Fruit fly (Drosophila melanogaster) whole organism, embryonic: ENCODE results near the gene Rnb.

ENCODE experiments used
- CG11560 ChIP-seq: fragments of 200-800 bp; sonication (Bioruptor generic); IDR thresholded peaks from 3 replicates; pipeline ENCODE4 v1.3.6; 2022; ENCODE audit warnings: missing biosample characterization, missing genetic modification characterization
- CG12236 ChIP-seq: fragments of 200-800 bp; sonication (Bioruptor generic); optimal IDR thresholded peaks from 2 replicates; lab custom pipeline; 2016; ENCODE audit warnings: missing biosample characterization, missing genetic modification characterization
- CG13287 ChIP-seq: fragments of 200-800 bp; sonication (Bioruptor generic); IDR thresholded peaks from 2 replicates; pipeline ENCODE4 v1.3.6; 2022; ENCODE audit warnings: missing biosample characterization, missing genetic modification characterization; ENCODE audit not compliant: partially characterized antibody
- CG13624 ChIP-seq: fragments of 200-800 bp; sonication (Bioruptor generic); optimal IDR thresholded peaks from 2 replicates; lab custom pipeline; 2016; ENCODE audit warnings: missing biosample characterization, missing genetic modification characterization
- CG14860 ChIP-seq: fragments of 200-800 bp; sonication (Bioruptor generic); IDR thresholded peaks from 3 replicates; pipeline ENCODE4 v1.3.6; 2022; ENCODE audit warnings: missing biosample characterization, missing genetic modification characterization; ENCODE audit not compliant: partially characterized antibody
- CG15011 ChIP-seq: fragments of 200-800 bp; sonication (Bioruptor generic); optimal IDR thresholded peaks from 3 replicates; lab custom pipeline; 2018; ENCODE audit warnings: missing biosample characterization, mild to moderate bottlenecking, missing genetic modification characterization
- CG15479 ChIP-seq: fragments of 200-800 bp; sonication (Bioruptor generic); optimal IDR thresholded peaks from 3 replicates; lab custom pipeline; 2019; ENCODE audit warnings: missing biosample characterization, mild to moderate bottlenecking, missing genetic modification characterization, moderate library complexity
- CG17361 ChIP-seq: fragments of 200-800 bp; sonication (Bioruptor generic); IDR thresholded peaks from 3 replicates; pipeline ENCODE4 v1.3.6; 2022; ENCODE audit warnings: missing biosample characterization, missing genetic modification characterization
- CG17612 ChIP-seq: fragments of 200-800 bp; sonication (Bioruptor generic); IDR thresholded peaks from 2 replicates; pipeline ENCODE4 v1.3.6; 2022; ENCODE audit warnings: missing biosample characterization, missing genetic modification characterization
- CG18011 ChIP-seq: fragments of 200-800 bp; sonication (Bioruptor generic); optimal IDR thresholded peaks from 2 replicates; lab custom pipeline; 2017; ENCODE audit warnings: missing biosample characterization, missing genetic modification characterization, mild to moderate bottlenecking, moderate library complexity, missing genotype
- CG2129 ChIP-seq: fragments of 200-800 bp; sonication (Bioruptor generic); IDR thresholded peaks from 2 replicates; pipeline ENCODE4 v1.3.6; 2022; ENCODE audit warnings: missing biosample characterization, missing genetic modification characterization; ENCODE audit not compliant: partially characterized antibody
- CG2199 ChIP-seq: fragments of 200-800 bp; sonication (Bioruptor generic); IDR thresholded peaks from 3 replicates; pipeline ENCODE4 v1.3.6; 2022; ENCODE audit warnings: missing biosample characterization, missing genetic modification characterization
- CG34224 ChIP-seq: fragments of 200-800 bp; sonication (Bioruptor generic); IDR thresholded peaks from 3 replicates; pipeline ENCODE4 v1.3.6; 2022; ENCODE audit warnings: missing biosample characterization, missing genetic modification characterization; ENCODE audit not compliant: partially characterized antibody
- CG3847 ChIP-seq: fragments of 200-800 bp; sonication (Bioruptor generic); IDR thresholded peaks from 2 replicates; pipeline ENCODE4 v1.3.6; 2022; ENCODE audit warnings: missing biosample characterization, missing genetic modification characterization
- CG42726 ChIP-seq: fragments of 200-800 bp; sonication (Bioruptor generic); IDR thresholded peaks from 2 replicates; pipeline ENCODE4 v1.3.6; 2022; ENCODE audit warnings: missing biosample characterization, missing genetic modification characterization; ENCODE audit not compliant: partially characterized antibody
- CG4360 ChIP-seq: fragments of 200-800 bp; sonication (Bioruptor generic); IDR thresholded peaks from 2 replicates; pipeline ENCODE4 v1.3.6; 2022; ENCODE audit warnings: missing biosample characterization, missing genetic modification characterization
- CG8388 ChIP-seq: fragments of 200-800 bp; sonication (Bioruptor generic); optimal IDR thresholded peaks from 2 replicates; lab custom pipeline; 2019; ENCODE audit warnings: missing biosample characterization, mild to moderate bottlenecking, missing genetic modification characterization, moderate library complexity
- CrebB ChIP-seq: fragments of 200-800 bp; sonication (Bioruptor generic); optimal IDR thresholded peaks from 3 replicates; lab custom pipeline; 2018; ENCODE audit warnings: missing biosample characterization, mild to moderate bottlenecking, missing genetic modification characterization
- Dfd ChIP-seq, 2 experiments: fragments of >200 bp; optimal IDR thresholded peaks; 2 replicates each; lab custom pipeline; 2017; ENCODE audit warnings: missing biosample characterization in 2 of 2, missing genetic modification characterization in 2 of 2
- Dll ChIP-seq: fragments of 200-800 bp; sonication (Bioruptor generic); IDR thresholded peaks from 4 replicates; pipeline ENCODE4 v1.3.6; 2022; ENCODE audit warnings: missing biosample characterization, missing genetic modification characterization; ENCODE audit not compliant: partially characterized antibody
- Elba2 ChIP-seq: fragments of 200-800 bp; sonication (Bioruptor generic); optimal IDR thresholded peaks from 3 replicates; lab custom pipeline; 2016; ENCODE audit warnings: missing biosample characterization, missing genetic modification characterization
- Fer3 ChIP-seq: fragments of 200-800 bp; sonication (Bioruptor generic); optimal IDR thresholded peaks from 2 replicates; lab custom pipeline; 2018; ENCODE audit warnings: missing biosample characterization, mild to moderate bottlenecking, missing genetic modification characterization, moderate library complexity
- HLH4C ChIP-seq: fragments of 200-800 bp; sonication (Bioruptor generic); IDR thresholded peaks from 3 replicates; pipeline ENCODE4 v1.3.6; 2022; ENCODE audit warnings: missing biosample characterization, missing genetic modification characterization; ENCODE audit not compliant: partially characterized antibody
- Hr51 ChIP-seq, 2 experiments: fragments of 200-800 bp; sonication (Bioruptor generic); optimal IDR thresholded peaks; 2 replicates in 1 of 2; 3 replicates in 1 of 2; lab custom pipeline; 2016 to 2018; ENCODE audit warnings: missing biosample characterization in 2 of 2, missing genetic modification characterization in 2 of 2, mild to moderate bottlenecking in 1 of 2, moderate library complexity in 1 of 2
- Jarid2 ChIP-seq: fragments of 200-800 bp; sonication (Bioruptor generic); optimal IDR thresholded peaks from 3 replicates; lab custom pipeline; 2017; ENCODE audit warnings: mild to moderate bottlenecking, missing biosample characterization, missing genetic modification reagents, missing genetic modification characterization
- NFAT ChIP-seq: fragments of 200-800 bp; sonication (Bioruptor generic); IDR thresholded peaks from 2 replicates; pipeline ENCODE4 v1.3.6; 2022; ENCODE audit warnings: missing biosample characterization, missing genetic modification characterization
- Oaz ChIP-seq: fragments of 200-800 bp; sonication (Bioruptor generic); IDR thresholded peaks from 2 replicates; pipeline ENCODE4 v1.3.6; 2022; ENCODE audit warnings: missing biosample characterization, missing genetic modification characterization
- PHDP ChIP-seq: fragments of 200-800 bp; sonication (Bioruptor generic); optimal IDR thresholded peaks from 3 replicates; lab custom pipeline; 2018; ENCODE audit warnings: missing biosample characterization, mild to moderate bottlenecking, missing genetic modification characterization, moderate library complexity
- Spps ChIP-seq: fragments of 200-800 bp; sonication (Bioruptor generic); optimal IDR thresholded peaks from 2 replicates; lab custom pipeline; 2018; ENCODE audit warnings: missing biosample characterization, mild to moderate bottlenecking, missing genetic modification characterization
- Trl ChIP-seq, 3 experiments: fragments of >200 bp in 2 of 3; fragments of 200-800 bp in 1 of 3; sonication (Bioruptor generic) in 1 of 3; optimal IDR thresholded peaks; 2 replicates in 1 of 3; 3 replicates in 2 of 3; lab custom pipeline; 2016 to 2017; ENCODE audit warnings: missing biosample characterization in 1 of 3, missing genetic modification characterization in 1 of 3
- ab ChIP-seq: fragments of 200-800 bp; sonication (Bioruptor generic); optimal IDR thresholded peaks from 2 replicates; lab custom pipeline; 2016; ENCODE audit warnings: missing biosample characterization, missing genetic modification characterization
- al ChIP-seq: fragments of 200-800 bp; sonication (Bioruptor generic); IDR thresholded peaks from 2 replicates; pipeline ENCODE4 v1.3.6; 2022; ENCODE audit warnings: missing biosample characterization, missing genetic modification characterization
- ara ChIP-seq: fragments of 200-800 bp; sonication (Bioruptor generic); IDR thresholded peaks from 2 replicates; pipeline ENCODE4 v1.3.6; 2022; ENCODE audit warnings: missing biosample characterization, missing genetic modification characterization
- bbx ChIP-seq: fragments of 200-800 bp; sonication (Bioruptor generic); IDR thresholded peaks from 2 replicates; pipeline ENCODE4 v1.3.6; 2022; ENCODE audit warnings: missing biosample characterization, missing genetic modification characterization; ENCODE audit not compliant: partially characterized antibody
- bcd ChIP-seq: fragments of 200-800 bp; sonication (Bioruptor generic); optimal IDR thresholded peaks from 2 replicates; lab custom pipeline; 2017; ENCODE audit warnings: missing biosample characterization, mild to moderate bottlenecking, missing genetic modification characterization
- btn ChIP-seq: fragments of 200-800 bp; sonication (Bioruptor generic); optimal IDR thresholded peaks from 2 replicates; lab custom pipeline; 2016; ENCODE audit warnings: missing biosample characterization, missing genetic modification characterization
- cg ChIP-seq: fragments of 200-800 bp; sonication (Bioruptor generic); optimal IDR thresholded peaks from 3 replicates; lab custom pipeline; 2019; ENCODE audit warnings: missing biosample characterization, mild to moderate bottlenecking, missing genetic modification characterization, moderate library complexity
- chinmo ChIP-seq: fragments of 200-800 bp; sonication (Bioruptor generic); IDR thresholded peaks from 4 replicates; pipeline ENCODE4 v1.3.6; 2022; ENCODE audit warnings: missing biosample characterization, missing genetic modification characterization; ENCODE audit not compliant: partially characterized antibody
- dmrt11E ChIP-seq: fragments of 200-800 bp; sonication (Bioruptor generic); optimal IDR thresholded peaks from 3 replicates; lab custom pipeline; 2018; ENCODE audit warnings: missing biosample characterization, mild to moderate bottlenecking, missing genetic modification characterization, moderate library complexity
- dpn ChIP-seq, 2 experiments: fragments of 200-800 bp; sonication (Bioruptor generic); optimal IDR thresholded peaks; 3 replicates each; lab custom pipeline; 2016; ENCODE audit warnings: missing biosample characterization in 2 of 2, missing genetic modification characterization in 2 of 2
- lola ChIP-seq, 3 experiments: fragments of >200 bp in 2 of 3; fragments of 200-800 bp in 1 of 3; sonication (Bioruptor generic) in 1 of 3; optimal IDR thresholded peaks; 2 replicates each; lab custom pipeline; 2017 to 2019; ENCODE audit warnings: missing biosample characterization in 3 of 3, missing genetic modification characterization in 3 of 3, mild to moderate bottlenecking in 1 of 3, moderate library complexity in 1 of 3
- pan ChIP-seq, 4 experiments: fragments of >200 bp in 3 of 4; fragments of 200-800 bp in 1 of 4; sonication (Bioruptor generic) in 1 of 4; optimal IDR thresholded peaks in 3 of 4; IDR thresholded peaks in 1 of 4; 2 replicates each; pipeline versions ENCODE4 v1.3.6 to Lab custom; 2017 to 2022; ENCODE audit warnings: missing biosample characterization in 2 of 4, missing genetic modification characterization in 2 of 4, mixed read lengths in 1 of 4
- repo ChIP-seq: fragments of 200-800 bp; sonication (Bioruptor generic); optimal IDR thresholded peaks from 2 replicates; lab custom pipeline; 2016; ENCODE audit warnings: missing biosample characterization, missing genetic modification characterization
- slou ChIP-seq: fragments of 200-800 bp; sonication (Bioruptor generic); optimal IDR thresholded peaks from 3 replicates; lab custom pipeline; 2016; ENCODE audit warnings: missing biosample characterization, missing genetic modification characterization
- vnd ChIP-seq: fragments of 200-800 bp; sonication (Bioruptor generic); IDR thresholded peaks from 3 replicates; pipeline ENCODE4 v1.3.6; 2022; ENCODE audit warnings: missing biosample characterization, missing genetic modification characterization; ENCODE audit not compliant: partially characterized antibody
- wor ChIP-seq: fragments of 200-800 bp; sonication (Bioruptor generic); IDR thresholded peaks from 2 replicates; pipeline ENCODE4 v1.3.6; 2022; ENCODE audit warnings: missing biosample characterization, missing genetic modification characterization

Rnb gene

DNA sequence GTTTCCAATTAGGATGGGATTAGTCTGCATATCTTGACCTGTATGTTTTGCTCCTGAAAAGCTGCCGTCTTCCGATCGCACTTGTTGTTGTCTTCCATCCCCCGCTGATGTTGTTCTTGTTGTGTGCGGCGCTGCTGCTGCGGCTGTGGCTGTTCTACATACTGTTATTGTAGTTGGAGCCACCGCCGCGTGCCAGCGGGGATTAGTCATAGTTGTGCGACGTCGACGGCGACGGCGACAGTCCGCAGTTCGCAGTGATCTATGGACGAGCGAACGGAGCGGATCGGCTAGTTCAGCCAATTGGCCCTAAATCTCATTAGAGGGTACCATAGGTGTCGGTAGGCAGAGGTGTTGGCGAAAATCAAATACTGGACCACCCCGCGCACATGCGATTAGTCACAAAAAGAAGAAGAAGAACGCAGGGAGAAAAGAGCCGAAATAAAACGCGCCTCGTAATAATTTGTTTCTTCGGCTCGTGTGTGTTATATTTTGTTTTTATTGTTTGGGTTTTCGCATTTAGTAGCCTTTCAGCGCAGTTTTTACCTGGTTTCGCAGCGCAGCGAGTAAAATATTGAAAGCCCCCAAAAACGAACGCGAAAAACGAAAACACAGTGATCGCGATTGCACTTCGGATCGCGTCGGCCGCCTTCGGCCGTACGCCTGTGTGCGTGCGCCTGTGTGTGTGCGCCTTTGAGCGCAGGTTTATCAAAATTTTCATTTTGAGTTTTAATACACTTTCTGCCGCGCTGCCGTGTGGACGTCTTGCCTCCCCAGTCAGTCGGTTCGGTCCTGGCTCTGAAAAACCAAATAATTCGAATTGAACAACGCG, 33.7 kb downstream of the Rnb start, which contains the start of gene kay (continued):
- TF ChIP-seq CrebB (tag; lab: Kevin White, UChicago) (no peak), Fer3 (no peak), CG42726 (0 out of 2 replicates have a peak, but pooled peaks have one; percentile 19), bbx (GFP tag; lab: Robert Waterston, UW) (no peak), HLH4C (no peak), CG13624 (GFP tag; lab: Kevin White, UChicago) (no peak), CG15011 (GFP tag; lab: Kevin White, UChicago) (no peak), CG17361 (GFP tag; lab: Robert Waterston, UW) (no peak), CG2129 (GFP tag; lab: Robert Waterston, UW) (no peak), CG3847 (GFP tag; lab: Robert Waterston, UW) (no peak), CG4360 (GFP tag; lab: Robert Waterston, UW) (peak; percentile 17; the same call in 1 of the 2 replicates), CG2199 (GFP tag; lab: Robert Waterston, UW) (peak; percentile 39; the same call in 1 of the 3 replicates), CG15479 (peak; percentile 57), bcd (GFP tag; lab: Kevin White, UChicago) (no peak), Trl (optimal IDR thresholded peaks at IDR 0.05; lab: Kevin White, UChicago) (no peak), Trl (GFP tag; optimal IDR thresholded peaks at IDR 0.05; lab: Kevin White, UChicago) (no peak), CG13287 (GFP tag; lab: Robert Waterston, UW) (0 out of 2 replicates have a peak, but pooled peaks have one; percentile 7), Elba2 (GFP tag; lab: Kevin White, UChicago) (no peak), Dfd (GFP tag; optimal IDR thresholded peaks at IDR 0.05; lab: Kevin White, UChicago) (no peak), vnd (GFP tag; lab: Robert Waterston, UW) (0 out of 3 replicates have a peak, but pooled peaks have one; percentile 6), pan (optimal IDR thresholded peaks at IDR 0.05; lab: Kevin White, UChicago) (no peak), pan (GFP tag; optimal IDR thresholded peaks at IDR 0.05 in 1 of 2, IDR thresholded peaks at IDR 0.05 in 1 of 2) (peak in 1 of 2 experiments; percentile 36), btn (GFP tag; lab: Kevin White, UChicago) (no peak), dpn (GFP tag; optimal IDR thresholded peaks at IDR 0.05; lab: Kevin White, UChicago) (no peak), slou (GFP tag; lab: Kevin White, UChicago) (no peak), CG12236 (GFP tag; lab: Kevin White, UChicago) (no peak), repo (GFP tag; lab: Kevin White, UChicago) (no peak), cg (GFP tag; lab: Kevin White, UChicago) (peak; percentile 49), PHDP (no peak), CG8388 (GFP tag; lab: Kevin White, UChicago) (no peak), CG18011 (no peak), Dll (GFP tag; lab: Robert Waterston, UW) (no peak), CG14860 (GFP tag; lab: Robert Waterston, UW) (no peak), wor (GFP tag; lab: Robert Waterston, UW) (no peak), CG34224 (GFP tag; lab: Robert Waterston, UW) (0 out of 3 replicates have a peak, but pooled peaks have one; percentile 25), NFAT (GFP tag; lab: Robert Waterston, UW) (no peak), CG11560 (no peak), Oaz (GFP tag; lab: Robert Waterston, UW) (0 out of 2 replicates have a peak, but pooled peaks have one; percentile 24), Jarid2 (GFP tag; lab: Kevin White, UChicago) (no peak), lola (GFP tag; optimal IDR thresholded peaks at IDR 0.05; lab: Kevin White, UChicago) (no peak), Hr51 (GFP tag; optimal IDR thresholded peaks at IDR 0.05; lab: Kevin White, UChicago) (no peak), al (no peak), ab (GFP tag; lab: Kevin White, UChicago) (no peak), ara (GFP tag; lab: Robert Waterston, UW) (no peak), Spps (no peak), dmrt11E (no peak), chinmo (0 out of 4 replicates have a peak, but pooled peaks have one; percentile 47), CG17612 (GFP tag; lab: Robert Waterston, UW) (no peak)
